Fruit fly (Drosophila melanogaster) whole organism, prepupa: ENCODE data around the gene tbc.

Experiments used
- Blimp-1 ChIP-seq: fragments of 200-800 bp; sonication (Bioruptor generic); optimal IDR thresholded peaks from 3 replicates; lab custom pipeline; 2017; ENCODE audit warnings: missing biosample characterization, missing genetic modification characterization, mild to moderate bottlenecking, moderate library complexity, missing genetic modification reagents
- CG10669 ChIP-seq: fragments of 200-800 bp; sonication (Bioruptor generic); optimal IDR thresholded peaks from 3 replicates; lab custom pipeline; 2018; ENCODE audit warnings: missing biosample characterization, mild to moderate bottlenecking, missing genetic modification characterization, moderate library complexity
- CG11762 ChIP-seq: fragments of 200-800 bp; sonication (Bioruptor generic); optimal IDR thresholded peaks from 3 replicates; lab custom pipeline; 2016; ENCODE audit warnings: missing biosample characterization, missing genetic modification characterization; ENCODE audit not compliant: insufficient read depth
- CG15336 ChIP-seq: fragments of 200-800 bp; sonication (Bioruptor generic); IDR thresholded peaks from 2 replicates; pipeline ENCODE4 v1.3.6; 2022; ENCODE audit warnings: missing biosample characterization, missing genetic modification characterization
- CG1621 ChIP-seq: fragments of 200-800 bp; sonication (Bioruptor generic); optimal IDR thresholded peaks from 3 replicates; lab custom pipeline; 2018; ENCODE audit warnings: missing biosample characterization, mild to moderate bottlenecking, missing genetic modification characterization
- CG16779 ChIP-seq: fragments of 200-800 bp; sonication (Bioruptor generic); optimal IDR thresholded peaks from 3 replicates; lab custom pipeline; 2017; ENCODE audit warnings: missing biosample characterization, mild to moderate bottlenecking, missing genetic modification characterization
- CG31627 ChIP-seq: fragments of 200-800 bp; sonication (Bioruptor generic); optimal IDR thresholded peaks from 3 replicates; lab custom pipeline; 2016; ENCODE audit warnings: missing biosample characterization, missing genetic modification characterization
- CG32006 ChIP-seq: fragments of 200-800 bp; sonication (Bioruptor generic); optimal IDR thresholded peaks from 3 replicates; lab custom pipeline; 2017; ENCODE audit warnings: missing biosample characterization, mild to moderate bottlenecking, missing genetic modification characterization
- CG34406 ChIP-seq: fragments of 200-800 bp; sonication (Bioruptor generic); optimal IDR thresholded peaks from 3 replicates; lab custom pipeline; 2016; ENCODE audit warnings: missing biosample characterization, missing genetic modification characterization
- CG6163 ChIP-seq: fragments of 200-800 bp; sonication (Bioruptor generic); IDR thresholded peaks from 3 replicates; pipeline ENCODE4 v1.3.6; 2022; ENCODE audit warnings: missing biosample characterization, missing genetic modification characterization
- CG6792 ChIP-seq: fragments of 200-800 bp; sonication (Bioruptor generic); optimal IDR thresholded peaks from 3 replicates; lab custom pipeline; 2016; ENCODE audit warnings: missing biosample characterization, missing genetic modification characterization
- CG6854 ChIP-seq: fragments of 200-800 bp; sonication (Bioruptor generic); optimal IDR thresholded peaks from 2 replicates; lab custom pipeline; 2017; ENCODE audit warnings: missing biosample characterization, mild to moderate bottlenecking, missing genetic modification characterization
- CG7368 ChIP-seq: fragments of 200-800 bp; sonication (Bioruptor generic); optimal IDR thresholded peaks from 3 replicates; lab custom pipeline; 2016; ENCODE audit warnings: missing biosample characterization, missing genetic modification characterization
- CG8319 ChIP-seq: fragments of 200-800 bp; sonication (Bioruptor generic); optimal IDR thresholded peaks from 3 replicates; lab custom pipeline; 2016; ENCODE audit warnings: missing biosample characterization, missing genetic modification characterization
- CG9139 ChIP-seq: fragments of 200-800 bp; sonication (Bioruptor generic); optimal IDR thresholded peaks from 3 replicates; lab custom pipeline; 2017; ENCODE audit warnings: missing biosample characterization, mild to moderate bottlenecking, missing genetic modification characterization
- Eip75B ChIP-seq: fragments of 200-800 bp; sonication (Bioruptor generic); optimal IDR thresholded peaks from 3 replicates; lab custom pipeline; 2016; ENCODE audit warnings: missing biosample characterization, missing genetic modification characterization
- Eip93F ChIP-seq: fragments of 200-800 bp; sonication (Bioruptor generic); optimal IDR thresholded peaks from 2 replicates; lab custom pipeline; 2016; ENCODE audit warnings: missing biosample characterization, mild to moderate bottlenecking, missing genetic modification characterization
- Ets21C ChIP-seq: fragments of 200-800 bp; sonication (Bioruptor generic); optimal IDR thresholded peaks from 3 replicates; lab custom pipeline; 2016; ENCODE audit warnings: missing biosample characterization, missing genetic modification characterization
- Ets96B ChIP-seq: fragments of 200-800 bp; optimal IDR thresholded peaks from 2 replicates; lab custom pipeline; 2019; ENCODE audit warnings: missing biosample characterization, mild to moderate bottlenecking, missing genetic modification characterization, moderate library complexity
- Gug ChIP-seq: fragments of 200-800 bp; sonication (Bioruptor generic); IDR thresholded peaks from 2 replicates; pipeline ENCODE4 v1.3.6; 2022; ENCODE audit warnings: missing biosample characterization, missing genetic modification characterization
- Hr38 ChIP-seq: sonication (Bioruptor generic); optimal IDR thresholded peaks from 2 replicates; lab custom pipeline; 2016; ENCODE audit warnings: missing biosample characterization, missing genetic modification characterization
- Sox102F ChIP-seq: fragments of 200-800 bp; sonication (Bioruptor generic); optimal IDR thresholded peaks from 2 replicates; lab custom pipeline; 2016; ENCODE audit warnings: missing biosample characterization, mild to moderate bottlenecking, missing genetic modification characterization
- Sox14 ChIP-seq: fragments of 200-800 bp; sonication (Bioruptor generic); optimal IDR thresholded peaks from 3 replicates; lab custom pipeline; 2016; ENCODE audit warnings: missing biosample characterization, missing genetic modification characterization
- Sox15 ChIP-seq: fragments of 200-800 bp; sonication (Bioruptor generic); optimal IDR thresholded peaks from 3 replicates; lab custom pipeline; 2016; ENCODE audit warnings: missing biosample characterization, missing genetic modification characterization
- achi ChIP-seq: fragments of 200-800 bp; sonication (Bioruptor generic); optimal IDR thresholded peaks from 3 replicates; lab custom pipeline; 2016; ENCODE audit warnings: missing biosample characterization, missing genetic modification characterization
- cyc ChIP-seq: fragments of 200-800 bp; sonication (Bioruptor generic); optimal IDR thresholded peaks from 3 replicates; lab custom pipeline; 2016; ENCODE audit warnings: missing biosample characterization, missing genetic modification characterization
- eg ChIP-seq: fragments of 200-800 bp; sonication (Bioruptor generic); IDR thresholded peaks from 3 replicates; pipeline ENCODE4 v1.3.6; 2022; ENCODE audit warnings: missing biosample characterization, missing genetic modification characterization
- esn ChIP-seq: fragments of 200-800 bp; sonication (Bioruptor generic); optimal IDR thresholded peaks from 2 replicates; lab custom pipeline; 2016; ENCODE audit warnings: missing biosample characterization, mild to moderate bottlenecking, missing genetic modification characterization, moderate library complexity
- fd59A ChIP-seq: fragments of 200-800 bp; sonication (Bioruptor generic); optimal IDR thresholded peaks from 2 replicates; lab custom pipeline; 2017; ENCODE audit warnings: missing biosample characterization, mild to moderate bottlenecking, missing genetic modification characterization, missing genetic modification reagents
- fd85E ChIP-seq: fragments of 200-800 bp; sonication (Bioruptor generic); optimal IDR thresholded peaks from 3 replicates; lab custom pipeline; 2016; ENCODE audit warnings: missing biosample characterization, missing genetic modification characterization
- fkh ChIP-seq: fragments of 200-800 bp; sonication (Bioruptor generic); optimal IDR thresholded peaks from 3 replicates; lab custom pipeline; 2017; ENCODE audit warnings: missing biosample characterization, mild to moderate bottlenecking, missing genetic modification characterization, moderate library complexity
- net ChIP-seq: fragments of 200-800 bp; sonication (Bioruptor generic); optimal IDR thresholded peaks from 3 replicates; lab custom pipeline; 2016; ENCODE audit warnings: missing biosample characterization, missing genetic modification characterization
- spab ChIP-seq: fragments of 200-800 bp; sonication (Bioruptor generic); optimal IDR thresholded peaks from 2 replicates; lab custom pipeline; 2017; ENCODE audit warnings: missing biosample characterization, mild to moderate bottlenecking, missing genetic modification characterization, missing genetic modification reagents
- ss ChIP-seq, 2 experiments: fragments of 200-800 bp; sonication (Bioruptor generic); optimal IDR thresholded peaks; 2 replicates in 1 of 2; 3 replicates in 1 of 2; lab custom pipeline; 2017 to 2018; ENCODE audit warnings: mild to moderate bottlenecking in 2 of 2, missing biosample characterization in 2 of 2, missing genetic modification characterization in 2 of 2, moderate library complexity in 1 of 2
- svp ChIP-seq: fragments of 200-800 bp; sonication (Bioruptor generic); peaks from one replicate; lab custom pipeline; 2016; ENCODE audit warnings: missing biosample characterization, missing genetic modification characterization
- topi ChIP-seq: fragments of 200-800 bp; sonication (Bioruptor generic); optimal IDR thresholded peaks from 3 replicates; lab custom pipeline; 2016; ENCODE audit warnings: missing biosample characterization, missing genetic modification characterization
- vri ChIP-seq: fragments of 200-800 bp; sonication (Bioruptor generic); optimal IDR thresholded peaks from 3 replicates; lab custom pipeline; 2016; ENCODE audit warnings: missing biosample characterization, mild to moderate bottlenecking, missing genetic modification characterization

Gene tbc

dm6 chrX:20448828-20449427 is at the start of gene tbc:
TSS of gene tbc (plus strand) at chrX:20449331.
- no peak for TF ChIP-seq cyc (GFP tag; lab: Kevin White, UChicago)
- TF ChIP-seq Sox102F (GFP tag; lab: Kevin White, UChicago), result no peak
- no peak for TF ChIP-seq Gug (GFP tag; lab: Robert Waterston, UW)
- no peak for TF ChIP-seq CG31627 (GFP tag; lab: Kevin White, UChicago)
- no peak for TF ChIP-seq Eip75B (GFP tag; lab: Kevin White, UChicago)
- no peak for TF ChIP-seq CG7368 (GFP tag; lab: Kevin White, UChicago)
- no peak for TF ChIP-seq svp (GFP tag; lab: Kevin White, UChicago)
- TF ChIP-seq Sox14 (GFP tag; lab: Kevin White, UChicago), result no peak
- no peak for TF ChIP-seq CG34406 (GFP tag; lab: Kevin White, UChicago)
- no peak for TF ChIP-seq CG8319
- TF ChIP-seq ss (GFP tag; optimal IDR thresholded peaks at IDR 0.05; lab: Kevin White, UChicago), result no peak
- TF ChIP-seq fd59A (GFP tag; lab: Kevin White, UChicago), result no peak
- no peak for TF ChIP-seq Hr38 (GFP tag; lab: Kevin White, UChicago)
- no peak for TF ChIP-seq Eip93F
- no peak for TF ChIP-seq esn (GFP tag; lab: Kevin White, UChicago)
- no peak for TF ChIP-seq CG11762 (GFP tag; lab: Kevin White, UChicago)
- TF ChIP-seq Ets21C, result no peak
- TF ChIP-seq Blimp-1 (GFP tag; lab: Kevin White, UChicago), result no peak
- no peak for TF ChIP-seq eg (GFP tag; lab: Robert Waterston, UW)
- no peak for TF ChIP-seq fd85E

DNA sequence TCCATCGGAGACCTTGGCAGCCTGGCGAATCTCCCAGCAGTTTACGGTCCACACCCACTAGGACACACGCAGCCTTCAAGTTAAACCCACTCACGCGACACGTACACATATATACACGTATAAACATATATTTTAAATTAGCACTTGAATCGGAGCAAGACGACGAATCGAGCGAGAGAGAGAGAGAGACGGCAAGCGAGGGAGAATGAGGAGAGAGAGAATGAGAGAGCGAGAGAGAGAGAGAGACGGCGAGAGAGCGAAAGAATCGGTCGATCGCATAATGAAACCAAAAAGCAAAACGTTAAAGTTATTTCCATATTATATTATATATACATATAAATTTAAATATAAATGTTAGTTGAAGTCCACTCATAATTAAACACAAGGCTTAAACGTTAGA is 37.5 kb upstream of the tbc start:
- TF ChIP-seq Eip75B (GFP tag; lab: Kevin White, UChicago), result no peak
- TF ChIP-seq cyc (GFP tag; lab: Kevin White, UChicago), result no peak

dm6 chrX:20413481-20413880 is 35.6 kb upstream of the tbc start, which contains the start of gene CG15459:
TSS of gene CG15459 (minus strand) at chrX:20413581.
- no peak for TF ChIP-seq CG6854 (GFP tag; lab: Kevin White, UChicago)
- no peak for TF ChIP-seq CG11762 (GFP tag; lab: Kevin White, UChicago)
- TF ChIP-seq CG15336 (GFP tag; lab: Robert Waterston, UW), result no peak
- TF ChIP-seq Blimp-1 (GFP tag; lab: Kevin White, UChicago), result no peak
- TF ChIP-seq achi (GFP tag; lab: Kevin White, UChicago), result no peak
- no peak for TF ChIP-seq Ets96B (tag; lab: Kevin White, UChicago)
- no peak for TF ChIP-seq svp (GFP tag; lab: Kevin White, UChicago)

dm6 chrX:20414099-20414498 is 35.0 kb upstream of the tbc start, which contains the start of gene CG15458:
TSS of gene CG15458 (minus strand) at chrX:20414199.
- no peak for TF ChIP-seq CG16779
- TF ChIP-seq vri (GFP tag; lab: Kevin White, UChicago), result no peak
- no peak for TF ChIP-seq CG6163
- no peak for TF ChIP-seq Sox14 (GFP tag; lab: Kevin White, UChicago)
- no peak for TF ChIP-seq svp (GFP tag; lab: Kevin White, UChicago)
- TF ChIP-seq esn (GFP tag; lab: Kevin White, UChicago), result no peak
- no peak for TF ChIP-seq Ets21C
- TF ChIP-seq Sox15 (GFP tag; lab: Kevin White, UChicago), result no peak
- TF ChIP-seq eg (GFP tag; lab: Robert Waterston, UW), result no peak
- TF ChIP-seq topi, result no peak
- no peak for TF ChIP-seq fkh (GFP tag; lab: Kevin White, UChicago)
- no peak for TF ChIP-seq CG32006 (GFP tag; lab: Kevin White, UChicago)
- TF ChIP-seq, all 60 proteins: peak for 0

dm6 chrX:20415444-20415843 is 33.7 kb upstream of the tbc start, which contains the start of gene Obp19a:
TSS of gene Obp19a (plus strand) at chrX:20415744.
- TF ChIP-seq Hr38 (GFP tag; lab: Kevin White, UChicago) (no peak), cyc (GFP tag; lab: Kevin White, UChicago) (no peak), Sox14 (GFP tag; lab: Kevin White, UChicago) (no peak), CG15336 (GFP tag; lab: Robert Waterston, UW) (no peak), net (GFP tag; lab: Kevin White, UChicago) (no peak), spab (GFP tag; lab: Kevin White, UChicago) (no peak), CG32006 (GFP tag; lab: Kevin White, UChicago) (no peak), esn (GFP tag; lab: Kevin White, UChicago) (no peak), CG9139 (GFP tag; lab: Kevin White, UChicago) (no peak), CG10669 (GFP tag; lab: Kevin White, UChicago) (no peak), CG34406 (GFP tag; lab: Kevin White, UChicago) (no peak), CG1621 (tag; lab: Kevin White, UChicago) (no peak), CG6792 (GFP tag; lab: Kevin White, UChicago) (no peak)
